Worm (Caenorhabditis elegans) whole organism, L2 larva: ENCODE results near the gene T05C12.11.

Experiments
- C34F6.9 ChIP-seq: fragments of 150-350 bp; optimal IDR thresholded peaks from 2 replicates; lab custom pipeline; 2014; ENCODE audit warnings: missing biosample characterization, missing genetic modification characterization
- F13H6.1 ChIP-seq: sonication (generic microtip); optimal IDR thresholded peaks from 2 replicates; lab custom pipeline; 2016; ENCODE audit warnings: missing genetic modification characterization, missing compliant biosample characterization
- R02D3.7 ChIP-seq: fragments of 150-350 bp; optimal IDR thresholded peaks from 2 replicates; lab custom pipeline; 2014; ENCODE audit warnings: missing biosample characterization, missing genetic modification characterization
- Y55F3AM.14 ChIP-seq: fragments of 200-800 bp; sonication (Bioruptor generic); optimal IDR thresholded peaks from 2 replicates; lab custom pipeline; 2018; ENCODE audit warnings: mild to moderate bottlenecking, missing genetic modification characterization, missing compliant biosample characterization
- ZK546.5 ChIP-seq: sonication (generic microtip); optimal IDR thresholded peaks from 2 replicates; lab custom pipeline; 2017; ENCODE audit warnings: missing biosample characterization, missing genetic modification characterization
- alr-1 ChIP-seq: fragments of 150-350 bp; optimal IDR thresholded peaks from 2 replicates; lab custom pipeline; 2014; ENCODE audit warnings: missing biosample characterization, missing genetic modification characterization
- aly-2 ChIP-seq: fragments of 150-350 bp; optimal IDR thresholded peaks from 2 replicates; lab custom pipeline; 2014; ENCODE audit warnings: missing biosample characterization, missing genetic modification characterization
- ama-1 ChIP-seq: fragments of 150-350 bp; optimal IDR thresholded peaks from 2 replicates; lab custom pipeline; 2018; ENCODE audit warnings: inconsistent platforms
- blmp-1 ChIP-seq: sonication (generic microtip); optimal IDR thresholded peaks from 2 replicates; lab custom pipeline; 2017; ENCODE audit warnings: missing genetic modification characterization, mild to moderate bottlenecking, missing compliant biosample characterization, antibody characterized with exemption, moderate library complexity; ENCODE audit not compliant: insufficient read depth
- ceh-16 ChIP-seq: fragments of 150-350 bp; optimal IDR thresholded peaks from 2 replicates; lab custom pipeline; 2014; ENCODE audit warnings: missing biosample characterization, missing genetic modification characterization
- ceh-82 ChIP-seq: fragments of 150-350 bp; optimal IDR thresholded peaks from 2 replicates; lab custom pipeline; 2014; ENCODE audit warnings: missing biosample characterization, missing genetic modification characterization
- crh-2 ChIP-seq: sonication (generic microtip); optimal IDR thresholded peaks from 2 replicates; lab custom pipeline; 2017; ENCODE audit warnings: missing biosample characterization, missing genetic modification characterization
- dmd-4 ChIP-seq: sonication (generic microtip); optimal IDR thresholded peaks from 2 replicates; lab custom pipeline; 2017; ENCODE audit warnings: missing biosample characterization, missing genetic modification characterization
- egl-27 ChIP-seq: sonication (generic microtip); optimal IDR thresholded peaks from 3 replicates; lab custom pipeline; 2017; ENCODE audit warnings: missing biosample characterization, missing genetic modification reagents, missing genetic modification characterization
- elt-1 ChIP-seq: fragments of 150-350 bp; optimal IDR thresholded peaks from 2 replicates; lab custom pipeline; 2014; ENCODE audit warnings: missing biosample characterization, missing genetic modification characterization
- elt-3 ChIP-seq: sonication (generic microtip); optimal IDR thresholded peaks from 2 replicates; lab custom pipeline; 2017; ENCODE audit warnings: missing biosample characterization, missing genetic modification characterization
- fos-1 ChIP-seq: fragments of 150-350 bp; optimal IDR thresholded peaks from 2 replicates; lab custom pipeline; 2014; ENCODE audit warnings: missing biosample characterization, missing genetic modification characterization
- gmeb-1 ChIP-seq: fragments of 150-350 bp; optimal IDR thresholded peaks from 2 replicates; lab custom pipeline; 2014; ENCODE audit warnings: missing biosample characterization, missing genetic modification characterization
- lin-11 ChIP-seq: fragments of 150-350 bp; sonication (generic microtip); optimal IDR thresholded peaks from 2 replicates; lab custom pipeline; 2014; ENCODE audit warnings: missing biosample characterization, missing genetic modification characterization, inconsistent platforms, mixed read lengths
- lin-13 ChIP-seq: fragments of 150-350 bp; optimal IDR thresholded peaks from 2 replicates; lab custom pipeline; 2014; ENCODE audit warnings: missing biosample characterization, missing genetic modification reagents, missing genetic modification characterization
- lin-39 ChIP-seq: fragments of 150-350 bp; optimal IDR thresholded peaks from 2 replicates; lab custom pipeline; 2014; ENCODE audit warnings: missing biosample characterization, missing genetic modification reagents, missing genetic modification characterization
- lsy-2 ChIP-seq, 2 experiments: fragments of 150-350 bp in 1 of 2; sonication (generic microtip) in 1 of 2; optimal IDR thresholded peaks; 2 replicates each; lab custom pipeline; 2014 to 2017; ENCODE audit warnings: missing biosample characterization in 2 of 2, missing genetic modification characterization in 2 of 2
- mab-5 ChIP-seq: fragments of 150-350 bp; optimal IDR thresholded peaks from 2 replicates; lab custom pipeline; 2014; ENCODE audit warnings: missing biosample characterization, missing genetic modification characterization
- mbf-1 ChIP-seq: sonication (generic microtip); optimal IDR thresholded peaks from 2 replicates; lab custom pipeline; 2017; ENCODE audit warnings: missing biosample characterization, missing genetic modification characterization
- mdl-1 ChIP-seq, 2 experiments: fragments of 150-350 bp in 1 of 2; sonication (generic microtip) in 1 of 2; optimal IDR thresholded peaks; 2 replicates each; lab custom pipeline; 2017; ENCODE audit warnings: missing biosample characterization in 2 of 2, missing genetic modification characterization in 2 of 2
- nhr-10 ChIP-seq: sonication (generic microtip); optimal IDR thresholded peaks from 2 replicates; lab custom pipeline; 2017; ENCODE audit warnings: missing biosample characterization, missing genetic modification characterization
- nhr-11 ChIP-seq: fragments of 150-350 bp; optimal IDR thresholded peaks from 2 replicates; lab custom pipeline; 2014; ENCODE audit warnings: missing biosample characterization, missing genetic modification characterization
- nhr-12 ChIP-seq: fragments of 150-350 bp; optimal IDR thresholded peaks from 2 replicates; lab custom pipeline; 2014; ENCODE audit warnings: missing biosample characterization, missing genetic modification characterization
- nhr-129 ChIP-seq: fragments of 150-350 bp; optimal IDR thresholded peaks from 2 replicates; lab custom pipeline; 2014; ENCODE audit warnings: missing biosample characterization, missing genetic modification characterization
- nhr-21 ChIP-seq: fragments of 150-350 bp; optimal IDR thresholded peaks from 2 replicates; lab custom pipeline; 2014; ENCODE audit warnings: missing biosample characterization, missing genetic modification characterization
- nhr-23 ChIP-seq: fragments of 150-350 bp; optimal IDR thresholded peaks from 2 replicates; lab custom pipeline; 2014; ENCODE audit warnings: missing biosample characterization, missing genetic modification reagents, missing genetic modification characterization
- nhr-237 ChIP-seq: fragments of 150-350 bp; optimal IDR thresholded peaks from 2 replicates; lab custom pipeline; 2014; ENCODE audit warnings: missing biosample characterization, missing genetic modification characterization
- nhr-25 ChIP-seq: fragments of 150-350 bp; sonication (generic microtip); optimal IDR thresholded peaks from 3 replicates; lab custom pipeline; 2014; ENCODE audit warnings: missing biosample characterization, missing genetic modification characterization
- nhr-77 ChIP-seq: fragments of 150-350 bp; optimal IDR thresholded peaks from 2 replicates; lab custom pipeline; 2014; ENCODE audit warnings: missing biosample characterization, missing genetic modification characterization
- peb-1 ChIP-seq: fragments of 150-350 bp; optimal IDR thresholded peaks from 2 replicates; lab custom pipeline; 2014; ENCODE audit warnings: missing biosample characterization, missing genetic modification characterization
- skn-1 ChIP-seq: sonication (generic microtip); optimal IDR thresholded peaks from 2 replicates; lab custom pipeline; 2017; ENCODE audit warnings: missing biosample characterization, missing genetic modification characterization
- sma-3 ChIP-seq: sonication (generic microtip); optimal IDR thresholded peaks from 2 replicates; lab custom pipeline; 2016; ENCODE audit warnings: missing genetic modification reagents, missing genetic modification characterization, missing compliant biosample characterization
- sma-9 ChIP-seq, 2 experiments: fragments of 150-350 bp in 1 of 2; sonication (generic microtip) in 1 of 2; optimal IDR thresholded peaks; 2 replicates each; lab custom pipeline; 2014 to 2016; ENCODE audit warnings: missing genetic modification characterization in 2 of 2, mild to moderate bottlenecking in 1 of 2, missing biosample characterization in 1 of 2, missing compliant biosample characterization in 1 of 2, missing genetic modification reagents in 1 of 2, moderate library complexity in 1 of 2
- snpc-4 ChIP-seq: fragments of 150-350 bp; optimal IDR thresholded peaks from 2 replicates; lab custom pipeline; 2014; ENCODE audit warnings: missing biosample characterization, missing genetic modification characterization
- unc-39 ChIP-seq: fragments of 150-350 bp; optimal IDR thresholded peaks from 2 replicates; lab custom pipeline; 2014; ENCODE audit warnings: missing biosample characterization, missing genetic modification characterization
- unc-55 ChIP-seq: fragments of 150-350 bp; sonication (generic microtip); optimal IDR thresholded peaks from 3 replicates; lab custom pipeline; 2014; ENCODE audit warnings: missing biosample characterization, missing genetic modification reagents, missing genetic modification characterization
- unc-62 ChIP-seq: fragments of 150-350 bp; optimal IDR thresholded peaks from 2 replicates; lab custom pipeline; 2014; ENCODE audit warnings: missing biosample characterization, missing genetic modification reagents, missing genetic modification characterization
- zag-1 ChIP-seq: fragments of 150-350 bp; optimal IDR thresholded peaks from 2 replicates; lab custom pipeline; 2014; ENCODE audit warnings: missing biosample characterization, missing genetic modification characterization
- ztf-1 ChIP-seq: fragments of 200-800 bp; sonication (Bioruptor generic); conservative IDR thresholded peaks from 2 replicates; pipeline ENCODE4 v1.3.6; 2022; ENCODE audit warnings: missing genetic modification characterization, missing compliant biosample characterization
- ztf-11 ChIP-seq: sonication (generic microtip); optimal IDR thresholded peaks from 2 replicates; lab custom pipeline; 2017; ENCODE audit warnings: missing biosample characterization, missing genetic modification characterization

T05C12.11 gene

DNA sequence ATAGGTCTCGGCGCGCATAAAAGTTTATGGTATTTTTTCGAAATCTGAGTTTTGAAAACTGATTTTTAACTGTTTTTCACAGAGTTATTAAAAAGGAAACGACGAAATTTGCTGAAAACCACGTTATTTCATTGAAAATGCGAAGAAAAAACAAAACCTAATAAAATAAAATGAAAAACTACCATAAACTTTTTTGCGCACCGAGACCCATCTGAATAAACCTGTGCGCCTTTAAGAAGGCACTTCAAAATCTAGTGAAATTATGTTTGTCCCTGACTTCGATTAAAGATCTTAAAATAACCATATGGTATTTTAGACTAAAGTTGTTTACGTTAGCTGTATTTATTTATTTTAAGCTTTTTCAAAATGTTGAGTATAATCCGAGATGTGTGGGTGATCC, 42.5 kb downstream of the T05C12.11 start:
- TF ChIP-seq lin-11 (tag; lab: Kevin White, UChicago), result no peak
- TF ChIP-seq nhr-237 (tag; lab: Kevin White, UChicago), result no peak
- no peak for TF ChIP-seq egl-27 (tag; lab: Kevin White, UChicago)
- TF ChIP-seq nhr-10 (tag; lab: Kevin White, UChicago), result no peak
- TF ChIP-seq nhr-25 (tag; lab: Kevin White, UChicago), result no peak
- no peak for TF ChIP-seq ztf-1 (GFP tag; lab: Robert Waterston, UW)
- TF ChIP-seq ama-1 (lab: Kevin White, UChicago), result no peak
- no peak for TF ChIP-seq unc-62 (GFP tag; lab: Kevin White, UChicago)
- TF ChIP-seq F13H6.1, result no peak
- TF ChIP-seq mab-5 (tag; lab: Kevin White, UChicago), result no peak
- TF ChIP-seq nhr-23 (tag; lab: Kevin White, UChicago), result no peak
- no peak for TF ChIP-seq sma-3 (GFP tag; lab: Kevin White, UChicago)
- TF ChIP-seq mdl-1 (tag; optimal IDR thresholded peaks at IDR 0.05; lab: Kevin White, UChicago), result no peak
- no peak for TF ChIP-seq lsy-2 (tag; optimal IDR thresholded peaks at IDR 0.05; lab: Kevin White, UChicago)
- no peak for TF ChIP-seq elt-1 (tag; lab: Kevin White, UChicago)

- peak; percentile 77 for TF ChIP-seq sma-9 (GFP tag; optimal IDR thresholded peaks at IDR 0.05; lab: Kevin White, UChicago)
- TF ChIP-seq sma-9 (tag; optimal IDR thresholded peaks at IDR 0.05; lab: Kevin White, UChicago), result no peak
- no peak for TF ChIP-seq lsy-2 (tag; optimal IDR thresholded peaks at IDR 0.05; lab: Kevin White, UChicago)
- no peak for TF ChIP-seq nhr-12 (tag; lab: Kevin White, UChicago)
- no peak for TF ChIP-seq ceh-82 (tag; lab: Kevin White, UChicago)
- no peak for TF ChIP-seq peb-1 (tag; lab: Kevin White, UChicago)
- no peak for TF ChIP-seq ztf-1 (GFP tag; lab: Robert Waterston, UW)
- no peak for TF ChIP-seq unc-62 (GFP tag; lab: Kevin White, UChicago)
- TF ChIP-seq gmeb-1, result no peak
- no peak for TF ChIP-seq ceh-16 (tag; lab: Kevin White, UChicago)
- TF ChIP-seq Y55F3AM.14 (GFP tag; lab: Kevin White, UChicago), result no peak
- TF ChIP-seq blmp-1, result no peak
- TF ChIP-seq aly-2, result no peak
- no peak for TF ChIP-seq unc-55
- no peak for TF ChIP-seq nhr-77 (tag; lab: Kevin White, UChicago)
- peak; percentile 53 for TF ChIP-seq crh-2 (tag; lab: Kevin White, UChicago)
- no peak for TF ChIP-seq elt-1 (tag; lab: Kevin White, UChicago)
- no peak for TF ChIP-seq elt-3
- no peak for TF ChIP-seq lin-13 (GFP tag; lab: Kevin White, UChicago)
- no peak for TF ChIP-seq ztf-11 (tag; lab: Kevin White, UChicago)
- TF ChIP-seq nhr-10 (tag; lab: Kevin White, UChicago), result no peak
- TF ChIP-seq nhr-23 (tag; lab: Kevin White, UChicago), result no peak
- no peak for TF ChIP-seq skn-1 (tag; lab: Kevin White, UChicago)
- TF ChIP-seq nhr-237 (tag; lab: Kevin White, UChicago), result no peak
- no peak for TF ChIP-seq ama-1 (lab: Kevin White, UChicago)
- no peak for TF ChIP-seq nhr-21 (tag; lab: Kevin White, UChicago)
- TF ChIP-seq nhr-25 (tag; lab: Kevin White, UChicago), result no peak
- no peak for TF ChIP-seq unc-39 (tag; lab: Kevin White, UChicago)
- no peak for TF ChIP-seq zag-1
- no peak for TF ChIP-seq mdl-1 (tag; optimal IDR thresholded peaks at IDR 0.05; lab: Kevin White, UChicago)
- TF ChIP-seq mbf-1, result no peak
- no peak for TF ChIP-seq C34F6.9 (tag; lab: Kevin White, UChicago)
- no peak for TF ChIP-seq R02D3.7 (tag; lab: Kevin White, UChicago)
- peak; percentile 43 for TF ChIP-seq F13H6.1
- no peak for TF ChIP-seq mab-5 (tag; lab: Kevin White, UChicago)
- TF ChIP-seq alr-1 (tag; lab: Kevin White, UChicago), result no peak
- no peak for TF ChIP-seq nhr-11
- peak; percentile 94 for TF ChIP-seq fos-1 (tag; lab: Kevin White, UChicago)
- TF ChIP-seq ZK546.5 (tag; lab: Kevin White, UChicago), result no peak
- no peak for TF ChIP-seq lin-39 (tag; lab: Kevin White, UChicago)
- TF ChIP-seq nhr-129, result peak; percentile 52
- TF ChIP-seq snpc-4 (tag; lab: Kevin White, UChicago), result no peak
- no peak for TF ChIP-seq dmd-4 (tag; lab: Kevin White, UChicago)
- no peak for TF ChIP-seq egl-27 (tag; lab: Kevin White, UChicago)
- peak; percentile 15 for TF ChIP-seq sma-3 (GFP tag; lab: Kevin White, UChicago)
Measured at ce11 chrII:8127290-8127689, 43.0 kb downstream of the T05C12.11 start.
